Fruit fly (Drosophila melanogaster): ENCODE measurements around the gene CG9967.

Gene CG9967

DNA sequence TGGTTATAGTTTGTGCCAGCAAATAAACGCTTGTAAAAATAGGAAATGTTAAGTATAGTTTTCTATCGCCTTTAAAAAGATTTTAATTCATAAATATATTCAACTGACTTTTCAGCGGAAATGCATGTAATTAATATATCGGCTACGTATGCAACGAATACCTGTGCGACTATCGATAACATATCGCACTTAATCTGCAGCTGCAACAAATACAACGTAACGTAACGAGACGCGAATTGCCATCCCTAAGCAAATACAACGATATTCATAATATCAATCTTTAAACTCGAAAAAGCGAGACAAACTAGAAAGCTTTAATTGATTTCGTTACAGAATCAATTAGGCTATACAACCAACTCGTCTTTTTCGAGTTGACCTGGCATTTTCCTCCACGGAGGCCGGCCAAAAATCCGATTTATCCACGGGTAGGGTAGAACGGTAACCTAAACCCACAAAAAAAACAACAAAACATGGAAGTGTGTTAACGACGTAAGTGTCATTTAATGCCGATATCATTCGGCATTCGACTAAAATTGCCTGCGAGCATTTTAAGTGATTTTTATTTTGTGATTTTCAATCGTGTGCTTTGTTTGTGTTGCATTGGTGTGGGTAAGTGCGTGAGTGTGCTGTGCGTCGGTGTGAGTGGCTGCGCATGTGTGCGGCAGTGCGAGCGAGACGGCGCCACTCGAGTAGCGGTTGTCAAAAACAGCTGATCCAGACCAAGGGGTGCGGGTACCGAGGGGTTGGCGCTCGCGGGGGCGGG, 18.7 kb upstream of the CG9967 start, which contains the start of gene Atxn7 (continued):
- TF ChIP-seq CG15514 (GFP tag; optimal IDR thresholded peaks at IDR 0.05) (peak; percentile 51), CG1603 (tag; optimal IDR thresholded peaks at IDR 0.05) (peak; percentile 92), inv (GFP tag; IDR thresholded peaks at IDR 0.05; ENCODE audit: partially characterized antibody) (peak; percentile 93), eve (GFP tag; optimal IDR thresholded peaks at IDR 0.05) (no peak), trh (GFP tag; optimal IDR thresholded peaks at IDR 0.05) (peak; percentile 25), Hr78 (GFP tag; optimal IDR thresholded peaks at IDR 0.05) (no peak), CG7556 (GFP tag; optimal IDR thresholded peaks at IDR 0.05) (peak; percentile 53), Vsx1 (GFP tag; optimal IDR thresholded peaks at IDR 0.05) (peak; percentile 81), al (GFP tag; IDR thresholded peaks at IDR 0.05) (peak; percentile 44; the same call in 1 of the 2 replicates), CG11093 (GFP tag; IDR thresholded peaks at IDR 0.05) (no peak), CG1233 (GFP tag; optimal IDR thresholded peaks at IDR 0.05) (peak; percentile 72), pum (GFP tag; optimal IDR thresholded peaks at IDR 0.05) (no peak), CG9932 (GFP tag; IDR thresholded peaks at IDR 0.05) (peak; percentile 52), hth (optimal IDR thresholded peaks at IDR 0.05) (no peak), Jarid2 (GFP tag; optimal IDR thresholded peaks at IDR 0.05) (peak; percentile 33), CG1792 (GFP tag; optimal IDR thresholded peaks at IDR 0.05) (peak; percentile 64), Max (GFP tag; optimal IDR thresholded peaks at IDR 0.05) (peak; percentile 37), CG10462 (GFP tag; optimal IDR thresholded peaks at IDR 0.05) (peak; percentile 57), sima (GFP tag; optimal IDR thresholded peaks at IDR 0.05) (no peak), Gsc (GFP tag; IDR thresholded peaks at IDR 0.05) (no peak), CG43689 (GFP tag; IDR thresholded peaks at IDR 0.05) (no peak), chif (GFP tag; optimal IDR thresholded peaks at IDR 0.05) (peak; percentile 37 to 52), CG3281 (GFP tag; optimal IDR thresholded peaks at IDR 0.05) (peak; percentile 69), BtbVII (GFP tag; optimal IDR thresholded peaks at IDR 0.05) (peak; percentile 33), sqz (GFP tag; optimal IDR thresholded peaks at IDR 0.05) (peak; percentile 62), CG12219 (GFP tag; optimal IDR thresholded peaks at IDR 0.05) (peak; percentile 77), CG8281 (tag; optimal IDR thresholded peaks at IDR 0.05) (no peak), CG18476 (GFP tag; optimal IDR thresholded peaks at IDR 0.05) (no peak), CG11085 (GFP tag; IDR thresholded peaks at IDR 0.05) (no peak), Poxn (GFP tag; IDR thresholded peaks at IDR 0.05) (no peak), slou (GFP tag; optimal IDR thresholded peaks at IDR 0.05) (no peak), B-H2 (GFP tag; optimal IDR thresholded peaks at IDR 0.05) (peak; percentile 72), Bgb (GFP tag; IDR thresholded peaks at IDR 0.05; ENCODE audit: partially characterized antibody) (peak; percentile 98), Rfx (GFP tag; IDR thresholded peaks at IDR 0.05) (peak; percentile 76), ssp (GFP tag; IDR thresholded peaks at IDR 0.05) (no peak; the same call in 1 of the 2 replicates), sd (tag; optimal IDR thresholded peaks at IDR 0.05) (peak; percentile 40), prd (optimal IDR thresholded peaks at IDR 0.05) (no peak), prd (GFP tag; IDR thresholded peaks at IDR 0.05) (no peak; the same call in 2 of the 3 replicates), jigr1 (GFP tag; IDR thresholded peaks at IDR 0.05) (no peak), Atf3 (GFP tag; optimal IDR thresholded peaks at IDR 0.05) (no peak), ewg (GFP tag; optimal IDR thresholded peaks at IDR 0.05) (peak; percentile 97), CoRest (tag; optimal IDR thresholded peaks at IDR 0.05) (peak; percentile 67), CG4404 (GFP tag; IDR thresholded peaks at IDR 0.05) (no peak), Ptx1 (GFP tag; IDR thresholded peaks at IDR 0.05) (peak; percentile 62), NC2β (GFP tag; optimal IDR thresholded peaks at IDR 0.05) (peak; percentile 80), Atf-2 (GFP tag; optimal IDR thresholded peaks at IDR 0.05) (no peak), Blimp-1 (GFP tag; optimal IDR thresholded peaks at IDR 0.05) (peak; percentile 41), CG6765 (GFP tag; optimal IDR thresholded peaks at IDR 0.05) (peak; percentile 56), CG32767 (GFP tag; IDR thresholded peaks at IDR 0.05) (0 out of 2 replicates have a peak, but pooled peaks have one; percentile 25), unc-4 (GFP tag; IDR thresholded peaks at IDR 0.05; ENCODE audit: partially characterized antibody) (peak; percentile 88)
